Fruit fly (Drosophila melanogaster): ENCODE results near the gene Dab.

DNA sequence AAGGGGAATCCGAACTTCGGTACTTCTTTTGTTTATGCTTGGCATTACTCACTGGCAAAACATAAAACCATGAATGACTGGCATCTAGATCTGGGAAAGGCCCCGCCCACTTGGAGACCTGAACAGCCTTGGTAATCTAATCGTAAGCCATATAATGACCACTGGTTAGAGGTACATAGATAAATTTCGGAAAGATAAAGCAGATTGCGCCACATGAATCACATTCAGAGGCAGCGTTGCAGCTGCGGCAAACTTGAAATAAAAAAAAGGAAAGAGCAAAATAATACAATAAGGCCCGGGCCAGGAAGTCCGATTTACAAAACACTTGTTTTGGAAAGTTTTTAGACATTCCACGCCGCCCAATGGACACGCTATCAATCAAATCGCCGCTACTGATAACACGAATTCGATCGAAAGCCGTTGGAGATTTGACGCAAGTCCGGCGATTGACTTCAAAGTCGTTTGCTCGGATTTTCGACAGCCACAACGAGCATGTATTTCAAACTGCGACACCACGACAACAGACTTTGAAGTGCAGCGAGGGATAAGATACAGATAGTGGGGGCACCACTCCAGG is 47.7 kb upstream of the Dab start:
- TF ChIP-seq caup (GFP tag; optimal IDR thresholded peaks at IDR 0.05; ENCODE audit: severe bottlenecking): no peak
- no peak for TF ChIP-seq Dek (tag; optimal IDR thresholded peaks at IDR 0.05)
- no peak for TF ChIP-seq CG4328 (GFP tag; optimal IDR thresholded peaks at IDR 0.05)
- TF ChIP-seq twi (tag; optimal IDR thresholded peaks at IDR 0.05): no peak
- TF ChIP-seq gsb (GFP tag; IDR thresholded peaks at IDR 0.05): no peak
- TF ChIP-seq CG7987 (GFP tag; optimal IDR thresholded peaks at IDR 0.05): no peak
